Worm (Caenorhabditis elegans) whole organism, late embryonic: ENCODE data around the gene nhr-112.

Experiments
- F13H6.1 ChIP-seq: sonication (generic microtip); optimal IDR thresholded peaks from 2 replicates; lab custom pipeline; 2016; ENCODE audit warnings: missing genetic modification characterization, missing compliant biosample characterization
- K02D7.2 ChIP-seq: sonication (generic microtip); optimal IDR thresholded peaks from 2 replicates; lab custom pipeline; 2017; ENCODE audit warnings: mild to moderate bottlenecking, missing genetic modification characterization, missing compliant biosample characterization
- T23F11.4 ChIP-seq: fragments of 200-800 bp; sonication (Bioruptor generic); optimal IDR thresholded peaks from 2 replicates; lab custom pipeline; 2018; ENCODE audit warnings: mild to moderate bottlenecking, missing genetic modification characterization, missing compliant biosample characterization
- Y22D7AL.16 ChIP-seq: sonication (generic microtip); optimal IDR thresholded peaks from 2 replicates; lab custom pipeline; 2016; ENCODE audit warnings: missing genetic modification characterization, missing compliant biosample characterization
- ahr-1 ChIP-seq: sonication (generic microtip); optimal IDR thresholded peaks from 2 replicates; lab custom pipeline; 2016; ENCODE audit warnings: missing genetic modification characterization, missing compliant biosample characterization
- ama-1 ChIP-seq: fragments of 150-350 bp; optimal IDR thresholded peaks from 2 replicates; lab custom pipeline; 2014
- ceh-14 ChIP-seq: sonication (generic microtip); optimal IDR thresholded peaks from 2 replicates; lab custom pipeline; 2016; ENCODE audit warnings: missing genotype, missing genetic modification characterization, missing compliant biosample characterization
- ceh-18 ChIP-seq: sonication (generic microtip); optimal IDR thresholded peaks from 2 replicates; lab custom pipeline; 2016; ENCODE audit warnings: missing genetic modification characterization, missing compliant biosample characterization
- ceh-19 ChIP-seq: fragments of 200-800 bp; sonication (Bioruptor generic); optimal IDR thresholded peaks from 2 replicates; lab custom pipeline; 2018; ENCODE audit warnings: mild to moderate bottlenecking, missing genetic modification characterization, missing compliant biosample characterization
- ceh-2 ChIP-seq: sonication (generic microtip); optimal IDR thresholded peaks from 2 replicates; lab custom pipeline; 2016; ENCODE audit warnings: missing genotype, missing genetic modification characterization, missing compliant biosample characterization
- ceh-22 ChIP-seq: sonication (generic microtip); optimal IDR thresholded peaks from 2 replicates; lab custom pipeline; 2017; ENCODE audit warnings: missing biosample characterization, missing genetic modification characterization
- ceh-24 ChIP-seq: sonication (generic microtip); optimal IDR thresholded peaks from 2 replicates; lab custom pipeline; 2016; ENCODE audit warnings: mild to moderate bottlenecking, missing genetic modification characterization, missing compliant biosample characterization
- ceh-48 ChIP-seq: sonication (generic microtip); optimal IDR thresholded peaks from 2 replicates; lab custom pipeline; 2016; ENCODE audit warnings: missing genetic modification characterization, inconsistent platforms, missing compliant biosample characterization
- ceh-9 ChIP-seq: sonication (generic microtip); optimal IDR thresholded peaks from 2 replicates; lab custom pipeline; 2016; ENCODE audit warnings: mild to moderate bottlenecking, missing genetic modification characterization, inconsistent platforms, missing compliant biosample characterization
- che-1 ChIP-seq: sonication (generic microtip); optimal IDR thresholded peaks from 2 replicates; lab custom pipeline; 2016; ENCODE audit warnings: mild to moderate bottlenecking, missing genetic modification characterization, missing compliant biosample characterization
- dmd-4 ChIP-seq: sonication (generic microtip); optimal IDR thresholded peaks from 2 replicates; lab custom pipeline; 2016; ENCODE audit warnings: borderline replicate concordance, missing genetic modification characterization, missing compliant biosample characterization
- dve-1 ChIP-seq: sonication (generic microtip); optimal IDR thresholded peaks from 2 replicates; lab custom pipeline; 2017; ENCODE audit warnings: antibody characterized with exemption, mild to moderate bottlenecking, missing genetic modification characterization, missing compliant biosample characterization
- ets-4 ChIP-seq: sonication (generic microtip); optimal IDR thresholded peaks from 2 replicates; lab custom pipeline; 2016; ENCODE audit warnings: missing genetic modification characterization, missing compliant biosample characterization
- eyg-1 ChIP-seq: sonication (generic microtip); optimal IDR thresholded peaks from 2 replicates; lab custom pipeline; 2016; ENCODE audit warnings: missing genotype, missing genetic modification characterization, missing compliant biosample characterization
- fkh-10 ChIP-seq: fragments of 150-350 bp; optimal IDR thresholded peaks from 2 replicates; lab custom pipeline; 2014; ENCODE audit warnings: missing biosample characterization, missing genetic modification reagents, missing genetic modification characterization
- hlh-15 ChIP-seq: sonication (generic microtip); optimal IDR thresholded peaks from 2 replicates; lab custom pipeline; 2016; ENCODE audit warnings: missing genetic modification characterization, missing compliant biosample characterization
- hlh-30 ChIP-seq: sonication (generic microtip); optimal IDR thresholded peaks from 2 replicates; lab custom pipeline; 2017; ENCODE audit warnings: antibody characterized with exemption, missing genetic modification characterization, missing compliant biosample characterization; ENCODE audit not compliant: insufficient read depth
- hlh-6 ChIP-seq: sonication (generic microtip); optimal IDR thresholded peaks from 2 replicates; lab custom pipeline; 2016; ENCODE audit warnings: missing genotype, missing genetic modification characterization, missing compliant biosample characterization
- nfya-1 ChIP-seq: sonication (generic microtip); optimal IDR thresholded peaks from 2 replicates; lab custom pipeline; 2017; ENCODE audit warnings: missing genetic modification characterization, mild to moderate bottlenecking, missing compliant biosample characterization, antibody characterized with exemption, moderate library complexity
- nhr-11 ChIP-seq: fragments of 150-350 bp; optimal IDR thresholded peaks from 2 replicates; lab custom pipeline; 2014; ENCODE audit warnings: missing biosample characterization, missing genetic modification characterization
- nhr-232 ChIP-seq: sonication (generic microtip); optimal IDR thresholded peaks from 2 replicates; lab custom pipeline; 2016; ENCODE audit warnings: missing genetic modification characterization, missing compliant biosample characterization
- npax-4 ChIP-seq: sonication (generic microtip); optimal IDR thresholded peaks from 2 replicates; lab custom pipeline; 2016; ENCODE audit warnings: missing genetic modification characterization, missing compliant biosample characterization
- odd-2 ChIP-seq: sonication (generic microtip); optimal IDR thresholded peaks from 2 replicates; lab custom pipeline; 2017; ENCODE audit warnings: antibody characterized with exemption, mild to moderate bottlenecking, missing genetic modification characterization, missing compliant biosample characterization
- pat-9 ChIP-seq: fragments of 200-800 bp; sonication (Bioruptor generic); optimal IDR thresholded peaks from 2 replicates; lab custom pipeline; 2018; ENCODE audit warnings: mild to moderate bottlenecking, missing genetic modification characterization, moderate library complexity, missing compliant biosample characterization
- pax-1 ChIP-seq: fragments of 150-350 bp; optimal IDR thresholded peaks from 2 replicates; lab custom pipeline; 2014; ENCODE audit warnings: missing biosample characterization, missing genetic modification characterization
- pha-4 ChIP-seq: fragments of 150-350 bp; optimal IDR thresholded peaks from 2 replicates; lab custom pipeline; 2018; ENCODE audit warnings: missing biosample characterization, missing genetic modification reagents, missing genetic modification characterization
- pqm-1 ChIP-seq: sonication (generic microtip); optimal IDR thresholded peaks from 2 replicates; lab custom pipeline; 2016; ENCODE audit warnings: missing genetic modification characterization, missing compliant biosample characterization
- pros-1 ChIP-seq: fragments of 150-350 bp; optimal IDR thresholded peaks from 2 replicates; lab custom pipeline; 2014; ENCODE audit warnings: missing biosample characterization, missing genetic modification reagents, missing genetic modification characterization
- ref-2 ChIP-seq: sonication (generic microtip); optimal IDR thresholded peaks from 2 replicates; lab custom pipeline; 2016; ENCODE audit warnings: missing genetic modification characterization, missing compliant biosample characterization
- sdc-2 ChIP-seq: sonication (generic microtip); optimal IDR thresholded peaks from 2 replicates; lab custom pipeline; 2016; ENCODE audit warnings: missing genotype, missing genetic modification characterization, missing compliant biosample characterization
- syd-9 ChIP-seq: sonication (generic microtip); optimal IDR thresholded peaks from 2 replicates; lab custom pipeline; 2016; ENCODE audit warnings: mild to moderate bottlenecking, missing genetic modification characterization, moderate library complexity, missing compliant biosample characterization
- tbx-7 ChIP-seq: sonication (generic microtip); optimal IDR thresholded peaks from 2 replicates; lab custom pipeline; 2016; ENCODE audit warnings: missing genotype, missing genetic modification characterization, missing compliant biosample characterization
- ttx-3 ChIP-seq: sonication (generic microtip); optimal IDR thresholded peaks from 2 replicates; lab custom pipeline; 2016; ENCODE audit warnings: missing genetic modification reagents, missing genetic modification characterization, missing compliant biosample characterization
- unc-3 ChIP-seq, 2 experiments: fragments of 200-800 bp in 1 of 2; sonication (Bioruptor generic) in 1 of 2; sonication (generic microtip) in 1 of 2; conservative IDR thresholded peaks in 1 of 2; optimal IDR thresholded peaks in 1 of 2; 2 replicates each; pipeline versions ENCODE4 v1.3.6 to Lab custom; 2016 to 2022; ENCODE audit warnings: missing compliant biosample characterization in 2 of 2, missing genetic modification characterization in 2 of 2, missing genetic modification reagents in 1 of 2
- unc-55 ChIP-seq: sonication (generic microtip); optimal IDR thresholded peaks from 2 replicates; lab custom pipeline; 2017; ENCODE audit warnings: missing biosample characterization, missing genetic modification reagents, missing genetic modification characterization
- unc-86 ChIP-seq: sonication (generic microtip); optimal IDR thresholded peaks from 2 replicates; lab custom pipeline; 2016; ENCODE audit warnings: missing genetic modification characterization, missing compliant biosample characterization
- zip-5 ChIP-seq: sonication (generic microtip); optimal IDR thresholded peaks from 2 replicates; lab custom pipeline; 2016; ENCODE audit warnings: missing genetic modification characterization, missing compliant biosample characterization
- ztf-16 ChIP-seq: sonication (generic microtip); optimal IDR thresholded peaks from 2 replicates; lab custom pipeline; 2017; ENCODE audit warnings: missing genetic modification characterization, missing compliant biosample characterization

Gene nhr-112

DNA sequence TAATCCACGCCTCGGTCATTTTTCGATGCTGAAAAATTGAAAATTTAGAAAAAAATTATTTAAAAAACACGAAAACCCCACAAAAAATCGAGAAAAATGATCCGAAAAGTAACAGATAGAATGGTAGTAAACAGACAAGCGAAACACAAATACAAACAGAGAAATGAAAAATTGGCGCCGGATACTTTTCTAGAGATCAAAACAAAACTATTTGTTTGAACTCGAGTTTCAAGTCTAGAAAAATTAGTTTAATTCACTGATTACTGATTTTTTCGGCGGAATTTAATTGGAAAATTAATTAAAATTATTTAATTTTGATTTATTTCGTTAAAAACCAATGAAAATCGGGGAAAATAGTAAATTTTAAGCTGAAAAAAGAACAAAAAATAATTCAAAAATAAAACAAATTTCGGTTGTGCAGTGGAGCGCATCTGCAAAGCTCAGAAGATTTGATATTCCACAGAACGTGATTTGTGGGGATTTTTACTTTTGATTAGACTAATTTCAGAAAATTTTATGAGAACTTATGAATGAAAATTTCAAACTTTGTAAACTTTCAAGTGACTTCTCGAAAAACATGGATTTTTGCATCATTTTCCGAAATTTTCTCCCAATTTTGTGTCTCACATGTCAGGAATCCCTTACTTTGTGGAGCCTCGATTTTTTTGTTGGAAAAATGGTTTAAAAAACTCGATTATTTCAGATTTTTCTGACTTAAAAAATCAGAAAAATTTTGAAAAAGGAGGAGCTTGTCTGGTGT, 22.8 kb upstream of the nhr-112 start, which contains the start of gene gyg-2 (continued):
- TF ChIP-seq syd-9 (tag; lab: Kevin White, UChicago) = no peak
- TF ChIP-seq ets-4 (tag; lab: Kevin White, UChicago) = no peak
- no peak for TF ChIP-seq ztf-16 (tag; lab: Kevin White, UChicago)
- no peak for TF ChIP-seq hlh-15 (tag; lab: Kevin White, UChicago)
- no peak for TF ChIP-seq hlh-6 (tag; lab: Kevin White, UChicago)
- TF ChIP-seq ceh-19 (GFP tag; lab: Kevin White, UChicago) = no peak
- TF ChIP-seq unc-86 = no peak
- TF ChIP-seq nhr-11 (tag; lab: Kevin White, UChicago) = no peak
- TF ChIP-seq ama-1 = no peak
- peak; percentile 64 for TF ChIP-seq tbx-7 (tag; lab: Kevin White, UChicago)
- TF ChIP-seq unc-55 = no peak
- TF ChIP-seq ceh-14 (tag; lab: Kevin White, UChicago) = peak; percentile 7
- TF ChIP-seq zip-5 (tag; lab: Kevin White, UChicago) = peak; percentile 53
- TF ChIP-seq pros-1 (tag; lab: Kevin White, UChicago) = no peak
- TF ChIP-seq pqm-1 (tag; lab: Kevin White, UChicago) = no peak
- TF ChIP-seq fkh-10 (GFP tag; lab: Kevin White, UChicago) = no peak
- TF ChIP-seq pat-9 (tag; lab: Kevin White, UChicago) = no peak
- no peak for TF ChIP-seq F13H6.1
- TF ChIP-seq npax-4 = no peak
- TF ChIP-seq odd-2 = no peak
- no peak for TF ChIP-seq nhr-232

DNA sequence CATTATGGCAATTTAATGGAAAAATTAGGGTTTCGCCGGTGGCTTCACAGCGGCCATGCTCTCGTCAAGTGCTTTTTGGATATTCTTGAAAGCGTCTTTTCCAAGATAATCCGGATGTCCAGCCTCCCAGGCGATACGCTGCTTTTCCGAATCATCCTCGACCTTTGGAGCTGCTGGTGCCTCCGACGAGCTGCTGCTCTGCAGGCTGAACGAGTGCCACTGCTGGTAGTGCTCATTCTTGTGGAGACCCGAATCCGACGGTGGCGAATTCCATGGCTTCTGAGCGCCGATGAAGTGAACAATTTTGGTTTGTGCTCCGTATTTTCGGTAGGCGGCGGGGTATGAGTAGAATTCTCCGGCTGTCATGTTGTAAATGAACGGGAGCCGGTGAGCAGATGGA, 21.6 kb upstream of the nhr-112 start:
- TF ChIP-seq Y22D7AL.16 (tag; lab: Kevin White, UChicago) (no peak), pat-9 (tag; lab: Kevin White, UChicago) (no peak), ttx-3 (tag; lab: Kevin White, UChicago) (no peak), ref-2 (tag; lab: Kevin White, UChicago) (no peak), dve-1 (no peak)

DNA sequence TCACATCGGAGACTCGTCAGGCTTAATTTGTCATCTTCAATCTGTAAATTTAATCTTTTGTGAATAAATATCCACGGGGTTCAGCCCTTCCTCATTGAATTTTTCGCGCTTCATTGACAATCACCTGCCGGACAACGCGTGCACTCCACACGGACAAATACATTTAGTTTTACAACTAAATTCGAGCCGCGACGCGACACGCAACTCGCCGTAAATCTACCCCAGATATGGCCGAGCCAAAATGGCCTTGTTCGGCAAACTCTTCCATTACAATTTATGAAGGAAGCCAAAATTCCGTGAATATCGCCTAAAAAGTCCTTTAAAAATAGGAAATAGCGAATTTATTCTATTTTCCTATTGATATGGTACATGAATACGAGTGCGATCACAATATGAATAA, 21.1 kb upstream of the nhr-112 start:
- no peak for TF ChIP-seq ceh-2
- TF ChIP-seq zip-5 (tag; lab: Kevin White, UChicago) = no peak
- TF ChIP-seq eyg-1 (tag; lab: Kevin White, UChicago) = no peak
- no peak for TF ChIP-seq K02D7.2
- no peak for TF ChIP-seq pqm-1 (tag; lab: Kevin White, UChicago)
- TF ChIP-seq ceh-9 (tag; lab: Kevin White, UChicago) = no peak
- no peak for TF ChIP-seq pax-1 (tag; lab: Kevin White, UChicago)
- no peak for TF ChIP-seq ttx-3 (tag; lab: Kevin White, UChicago)
- no peak for TF ChIP-seq ceh-22 (tag; lab: Kevin White, UChicago)
- no peak for TF ChIP-seq dmd-4
- TF ChIP-seq F13H6.1 = no peak
- TF ChIP-seq ahr-1 = no peak
- TF ChIP-seq sdc-2 (tag; lab: Kevin White, UChicago) = no peak
- TF ChIP-seq ceh-48 (tag; lab: Kevin White, UChicago) = no peak
- TF ChIP-seq T23F11.4 (GFP tag; lab: Kevin White, UChicago) = no peak
- TF ChIP-seq ets-4 (tag; lab: Kevin White, UChicago) = no peak
- no peak for TF ChIP-seq pha-4
- TF ChIP-seq ceh-18 (tag; lab: Kevin White, UChicago) = no peak

DNA sequence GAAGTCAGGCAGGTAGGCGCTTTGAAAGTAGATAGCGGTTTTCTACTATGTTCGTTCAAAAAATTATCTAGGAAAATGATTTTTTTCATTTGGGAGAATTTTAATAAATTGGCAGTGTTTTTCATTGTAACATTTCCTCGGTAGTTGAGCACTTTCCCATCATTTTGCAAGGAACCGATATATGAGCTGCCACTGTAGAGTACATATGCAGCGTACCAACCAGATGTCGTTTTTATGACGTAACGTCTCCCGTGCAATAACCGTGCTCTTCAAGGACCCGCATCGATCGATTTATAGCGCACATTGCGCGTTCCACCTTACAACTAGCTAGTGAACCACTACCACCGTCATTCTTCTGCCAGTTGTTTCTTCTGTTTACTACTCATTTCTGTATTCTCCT, 18.5 kb upstream of the nhr-112 start, which contains the start of gene T25E12.6:
Gene T25E12.6 (plus strand): TSS at position 301 of the 400 bp plus-strand sequence.
- no peak for TF ChIP-seq F13H6.1
- TF ChIP-seq ceh-18 (tag; lab: Kevin White, UChicago) = no peak
- no peak for TF ChIP-seq nfya-1 (tag; lab: Kevin White, UChicago)
- TF ChIP-seq pros-1 (tag; lab: Kevin White, UChicago) = no peak
- TF ChIP-seq ceh-9 (tag; lab: Kevin White, UChicago) = no peak
- TF ChIP-seq unc-86 = no peak
- no peak for TF ChIP-seq che-1 (tag; lab: Kevin White, UChicago)
- TF ChIP-seq ceh-14 (tag; lab: Kevin White, UChicago) = no peak
- TF ChIP-seq unc-3 (GFP tag; conservative IDR thresholded peaks at IDR 0.05; lab: Robert Waterston, UW) = no peak
- no peak for TF ChIP-seq unc-3 (tag; optimal IDR thresholded peaks at IDR 0.05; lab: Kevin White, UChicago)
- no peak for TF ChIP-seq hlh-30
- TF ChIP-seq ceh-24 (tag; lab: Kevin White, UChicago) = no peak
- no peak for TF ChIP-seq ceh-48 (tag; lab: Kevin White, UChicago)
- TF ChIP-seq, all 69 proteins: peak for 0
